Worm (Caenorhabditis elegans) whole organism, midembryonic: ENCODE results near the gene F47B8.13.

Experiments used
- T22C8.4 ChIP-seq: fragments of 200-800 bp; sonication (Bioruptor generic); IDR thresholded peaks from 2 replicates; pipeline ENCODE4 v1.3.6; 2022; ENCODE audit warnings: missing genetic modification characterization, missing compliant biosample characterization
- cog-1 ChIP-seq: sonication (generic microtip); optimal IDR thresholded peaks from 2 replicates; lab custom pipeline; 2016; ENCODE audit warnings: missing genetic modification characterization, missing compliant biosample characterization
- flt-1 ChIP-seq: fragments of 200-800 bp; sonication (Bioruptor generic); IDR thresholded peaks from 2 replicates; pipeline ENCODE4 v1.3.6; 2022; ENCODE audit warnings: missing genetic modification characterization, missing compliant biosample characterization
- klf-2 ChIP-seq: fragments of 200-800 bp; sonication (Bioruptor generic); conservative IDR thresholded peaks from 2 replicates; pipeline ENCODE4 v1.3.6; 2022; ENCODE audit warnings: missing genetic modification reagents, missing genetic modification characterization, missing compliant biosample characterization
- med-1 ChIP-seq: sonication (generic microtip); optimal IDR thresholded peaks from 2 replicates; lab custom pipeline; 2017; ENCODE audit warnings: missing genetic modification characterization, mild to moderate bottlenecking, missing compliant biosample characterization, antibody characterized with exemption, missing genetic modification reagents; ENCODE audit not compliant: insufficient read depth
- ref-1 ChIP-seq: fragments of 200-800 bp; sonication (Bioruptor generic); conservative IDR thresholded peaks from 2 replicates; pipeline ENCODE4 v1.3.6; 2022; ENCODE audit warnings: missing genetic modification reagents, missing genetic modification characterization, missing compliant biosample characterization
- tab-1 ChIP-seq: fragments of 200-800 bp; sonication (Bioruptor generic); IDR thresholded peaks from 2 replicates; pipeline ENCODE4 v1.3.6; 2022; ENCODE audit warnings: missing genetic modification characterization, missing compliant biosample characterization
- ztf-23 ChIP-seq: fragments of 200-800 bp; sonication (Bioruptor generic); IDR thresholded peaks from 2 replicates; pipeline ENCODE4 v1.3.6; 2022; ENCODE audit warnings: missing genetic modification reagents, missing genetic modification characterization, missing compliant biosample characterization
- ztf-29 ChIP-seq: fragments of 200-800 bp; sonication (Bioruptor generic); IDR thresholded peaks from 2 replicates; pipeline ENCODE4 v1.3.6; 2022; ENCODE audit warnings: missing genetic modification reagents, missing genetic modification characterization, missing compliant biosample characterization

Gene F47B8.13

ce11 chrV:14351629-14352028 is 32.1 kb upstream of the F47B8.13 start, which contains the start of gene vha-13:
Gene vha-13 (plus strand): TSS chrV:14351709.
- TF ChIP-seq klf-2 (GFP tag; lab: Robert Waterston, UW) = no peak
- TF ChIP-seq ztf-29 (GFP tag; lab: Robert Waterston, UW) = no peak
- TF ChIP-seq T22C8.4 (GFP tag; lab: Robert Waterston, UW) = no peak
- TF ChIP-seq cog-1 (tag; lab: Kevin White, UChicago) = no peak
- no peak for TF ChIP-seq flt-1
- TF ChIP-seq med-1 (GFP tag; lab: Kevin White, UChicago) = no peak
- no peak for TF ChIP-seq ztf-23 (GFP tag; lab: Robert Waterston, UW)
- no peak for TF ChIP-seq ref-1
- TF ChIP-seq tab-1 (GFP tag; lab: Robert Waterston, UW) = no peak

ce11 chrV:14350949-14351348 is 31.4 kb upstream of the F47B8.13 start:
- TF ChIP-seq ref-1 (no peak), flt-1 (peak; percentile 35; the same call in 1 of the 2 replicates)

- TF ChIP-seq flt-1 = no peak
These were observed 31.0 kb upstream of the F47B8.13 start for ce11 chrV:14350498-14350897.

DNA sequence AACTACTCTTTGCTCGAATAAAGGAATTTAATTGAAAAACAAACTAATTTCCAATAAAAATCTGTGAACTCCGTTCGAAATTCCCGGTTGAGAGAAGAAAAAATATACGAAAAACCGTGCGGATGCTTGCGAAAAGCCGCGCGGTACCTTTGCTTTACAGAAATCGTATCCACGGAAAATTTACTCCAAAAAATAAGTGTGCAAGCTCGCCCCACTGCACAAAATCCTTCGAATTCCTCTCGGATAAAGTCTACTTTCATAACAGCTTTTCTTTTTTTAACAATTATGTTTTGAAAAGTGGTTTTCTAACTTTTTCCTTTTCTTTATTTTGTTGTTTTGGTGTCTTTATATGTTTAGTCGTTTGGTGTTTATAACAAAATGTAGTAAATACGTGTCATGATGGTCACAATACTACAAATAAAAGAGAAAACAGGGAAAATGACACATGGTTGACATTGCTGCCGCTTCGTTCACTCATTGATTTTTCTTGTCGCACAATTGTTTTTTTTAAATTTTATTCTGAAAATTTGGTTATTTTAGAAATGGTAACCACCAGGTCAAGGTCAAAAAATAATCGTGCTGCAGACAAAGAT is 27.8 kb upstream of the F47B8.13 start, which contains the start of gene cept-2:
Gene cept-2 (plus strand): TSS at position 533 of the 593 bp plus-strand sequence.
- TF ChIP-seq cog-1 (tag; lab: Kevin White, UChicago) (peak; percentile 84), T22C8.4 (GFP tag; lab: Robert Waterston, UW) (no peak), ref-1 (no peak), tab-1 (GFP tag; lab: Robert Waterston, UW) (no peak), klf-2 (GFP tag; lab: Robert Waterston, UW) (0 out of 2 replicates have a peak, but pooled peaks have one; percentile 54), ztf-29 (GFP tag; lab: Robert Waterston, UW) (no peak), flt-1 (peak; percentile 78), med-1 (GFP tag; lab: Kevin White, UChicago) (no peak), ztf-23 (GFP tag; lab: Robert Waterston, UW) (peak; percentile 77)

ce11 chrV:14341672-14342071 is 22.1 kb upstream of the F47B8.13 start, which contains the start of gene F47B8.10:
Gene F47B8.10 (plus strand): TSS chrV:14341972.
- TF ChIP-seq T22C8.4 (GFP tag; lab: Robert Waterston, UW) = no peak
- no peak for TF ChIP-seq ztf-23 (GFP tag; lab: Robert Waterston, UW)
- TF ChIP-seq ref-1 = no peak
- no peak for TF ChIP-seq ztf-29 (GFP tag; lab: Robert Waterston, UW)
- no peak for TF ChIP-seq flt-1
- no peak for TF ChIP-seq tab-1 (GFP tag; lab: Robert Waterston, UW)
- TF ChIP-seq med-1 (GFP tag; lab: Kevin White, UChicago) = no peak
- TF ChIP-seq cog-1 (tag; lab: Kevin White, UChicago) = no peak
- TF ChIP-seq klf-2 (GFP tag; lab: Robert Waterston, UW) = no peak

- TF ChIP-seq ref-1 (no peak), ztf-29 (GFP tag; lab: Robert Waterston, UW) (no peak), tab-1 (GFP tag; lab: Robert Waterston, UW) (no peak), klf-2 (GFP tag; lab: Robert Waterston, UW) (no peak), T22C8.4 (GFP tag; lab: Robert Waterston, UW) (no peak), med-1 (GFP tag; lab: Kevin White, UChicago) (no peak), ztf-23 (GFP tag; lab: Robert Waterston, UW) (no peak), cog-1 (tag; lab: Kevin White, UChicago) (no peak), flt-1 (no peak)
These were observed 17.1 kb upstream of the F47B8.13 start, which contains the start of gene srm-6 for ce11 chrV:14336655-14337054. Gene srm-6 (plus strand): TSS chrV:14336955.

ce11 chrV:14334901-14335300 is 15.4 kb upstream of the F47B8.13 start, which contains the start of gene srm-5:
Gene srm-5 (plus strand): TSS chrV:14335201.
- no peak for TF ChIP-seq klf-2 (GFP tag; lab: Robert Waterston, UW)
- TF ChIP-seq T22C8.4 (GFP tag; lab: Robert Waterston, UW) = no peak
- no peak for TF ChIP-seq tab-1 (GFP tag; lab: Robert Waterston, UW)
- TF ChIP-seq med-1 (GFP tag; lab: Kevin White, UChicago) = no peak
- TF ChIP-seq flt-1 = no peak
- TF ChIP-seq cog-1 (tag; lab: Kevin White, UChicago) = no peak
- TF ChIP-seq ztf-29 (GFP tag; lab: Robert Waterston, UW) = no peak
- no peak for TF ChIP-seq ztf-23 (GFP tag; lab: Robert Waterston, UW)
- TF ChIP-seq ref-1 = no peak

DNA sequence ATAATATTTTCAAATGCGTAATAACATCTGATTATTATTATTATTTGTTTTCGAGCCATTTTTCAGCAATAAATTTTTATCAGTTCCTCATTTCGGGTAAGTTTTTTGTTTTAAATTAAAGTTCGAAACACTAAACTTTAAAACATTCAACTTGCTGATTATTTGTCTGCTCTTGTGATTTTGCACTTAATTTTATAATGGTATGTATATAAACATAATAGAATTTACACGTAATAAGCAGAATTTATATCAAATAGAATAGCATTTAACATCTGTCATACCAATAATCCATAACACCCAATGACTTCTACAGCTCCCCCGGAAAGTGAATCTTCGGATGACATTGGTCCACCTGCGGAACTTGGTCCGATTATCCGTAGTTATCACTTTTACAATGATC is 13.6 kb upstream of the F47B8.13 start, which contains the start of gene srm-4:
Gene srm-4 (plus strand): TSS at position 301 of the 400 bp plus-strand sequence.
- TF ChIP-seq ztf-29 (GFP tag; lab: Robert Waterston, UW) = no peak
- no peak for TF ChIP-seq tab-1 (GFP tag; lab: Robert Waterston, UW)
- TF ChIP-seq ref-1 = no peak
- TF ChIP-seq ztf-23 (GFP tag; lab: Robert Waterston, UW) = no peak
- no peak for TF ChIP-seq cog-1 (tag; lab: Kevin White, UChicago)
- TF ChIP-seq T22C8.4 (GFP tag; lab: Robert Waterston, UW) = no peak
- TF ChIP-seq med-1 (GFP tag; lab: Kevin White, UChicago) = no peak
- no peak for TF ChIP-seq klf-2 (GFP tag; lab: Robert Waterston, UW)
- no peak for TF ChIP-seq flt-1

DNA sequence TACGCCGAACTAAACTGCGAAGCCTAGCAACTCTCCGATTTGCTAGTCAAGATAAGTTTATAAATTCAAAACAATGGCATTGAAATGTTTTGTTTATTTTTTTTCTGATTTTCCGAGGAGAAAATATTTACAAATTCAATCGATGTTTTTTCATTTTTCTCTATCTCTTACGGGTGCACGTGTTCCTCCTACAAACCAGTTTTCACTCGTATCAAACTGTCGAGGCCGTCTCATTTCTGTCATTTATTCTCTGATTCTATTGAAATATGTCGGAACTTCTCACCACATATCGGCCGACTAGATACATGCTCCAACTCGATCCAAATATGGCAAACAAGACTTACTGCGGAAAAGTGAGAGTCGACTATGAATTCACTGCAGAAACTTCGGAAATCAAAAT is 11.9 kb upstream of the F47B8.13 start, which contains the start of gene F47B8.8:
Gene F47B8.8 (plus strand): TSS at position 257 of the 400 bp plus-strand sequence.
- no peak for TF ChIP-seq ztf-23 (GFP tag; lab: Robert Waterston, UW)
- TF ChIP-seq tab-1 (GFP tag; lab: Robert Waterston, UW) = no peak
- TF ChIP-seq ztf-29 (GFP tag; lab: Robert Waterston, UW) = no peak
- TF ChIP-seq med-1 (GFP tag; lab: Kevin White, UChicago) = no peak
- no peak for TF ChIP-seq cog-1 (tag; lab: Kevin White, UChicago)
- TF ChIP-seq flt-1 = no peak
- no peak for TF ChIP-seq ref-1
- no peak for TF ChIP-seq T22C8.4 (GFP tag; lab: Robert Waterston, UW)
